Fruit fly (Drosophila melanogaster) whole organism, embryonic: ENCODE data around the gene pes.

Source experiments
- Adf1 ChIP-seq: fragments of 200-800 bp; sonication (Bioruptor generic); IDR thresholded peaks from 2 replicates; pipeline ENCODE4 v1.3.6; 2022; ENCODE audit warnings: missing biosample characterization, missing genetic modification characterization
- Asciz ChIP-seq: fragments of 200-800 bp; sonication (Bioruptor generic); optimal IDR thresholded peaks from 2 replicates; lab custom pipeline; 2017; ENCODE audit warnings: missing biosample characterization, mild to moderate bottlenecking, missing genetic modification characterization, missing genetic modification reagents
- Atf6 ChIP-seq: fragments of 200-800 bp; sonication (Bioruptor generic); IDR thresholded peaks from 2 replicates; pipeline ENCODE4 v1.3.6; 2022; ENCODE audit warnings: missing biosample characterization, missing genetic modification characterization
- BtbVII ChIP-seq: fragments of 200-800 bp; sonication (Bioruptor generic); optimal IDR thresholded peaks from 3 replicates; lab custom pipeline; 2017; ENCODE audit warnings: missing biosample characterization, mild to moderate bottlenecking, missing genetic modification characterization
- Bteb2 ChIP-seq: fragments of 200-800 bp; sonication (Bioruptor generic); optimal IDR thresholded peaks from 2 replicates; lab custom pipeline; 2016; ENCODE audit warnings: missing biosample characterization, missing genetic modification characterization
- CG11247 ChIP-seq: fragments of 200-800 bp; sonication (Bioruptor generic); IDR thresholded peaks from 2 replicates; pipeline ENCODE4 v1.3.6; 2022; ENCODE audit warnings: missing biosample characterization, missing genetic modification characterization
- CG12104 ChIP-seq: fragments of 200-800 bp; sonication (Bioruptor generic); optimal IDR thresholded peaks from 3 replicates; lab custom pipeline; 2016; ENCODE audit warnings: missing biosample characterization, missing genetic modification characterization
- CG12769 ChIP-seq: fragments of 200-800 bp; sonication (Bioruptor generic); optimal IDR thresholded peaks from 2 replicates; lab custom pipeline; 2019; ENCODE audit warnings: missing biosample characterization, mild to moderate bottlenecking, missing genetic modification characterization, moderate library complexity
- CG13424 ChIP-seq: fragments of 200-800 bp; sonication (Bioruptor generic); optimal IDR thresholded peaks from 2 replicates; lab custom pipeline; 2019; ENCODE audit warnings: missing biosample characterization, mild to moderate bottlenecking, missing genetic modification characterization, moderate library complexity
- CG14441 ChIP-seq: fragments of 200-800 bp; sonication (Bioruptor generic); IDR thresholded peaks from 2 replicates; pipeline ENCODE4 v1.3.6; 2022; ENCODE audit warnings: missing biosample characterization, missing genetic modification characterization
- CG14710 ChIP-seq: fragments of 200-800 bp; sonication (Bioruptor generic); optimal IDR thresholded peaks from 3 replicates; lab custom pipeline; 2019; ENCODE audit warnings: missing biosample characterization, mild to moderate bottlenecking, missing genetic modification characterization, moderate library complexity
- CG2129 ChIP-seq: fragments of 200-800 bp; sonication (Bioruptor generic); IDR thresholded peaks from 2 replicates; pipeline ENCODE4 v1.3.6; 2022; ENCODE audit warnings: missing biosample characterization, missing genetic modification characterization; ENCODE audit not compliant: partially characterized antibody
- CG31224 ChIP-seq: fragments of 200-800 bp; sonication (Bioruptor generic); IDR thresholded peaks from 2 replicates; pipeline ENCODE4 v1.3.6; 2022; ENCODE audit warnings: missing biosample characterization, missing genetic modification characterization
- CG33213 ChIP-seq: fragments of 200-800 bp; sonication (Bioruptor generic); optimal IDR thresholded peaks from 3 replicates; lab custom pipeline; 2016; ENCODE audit warnings: missing biosample characterization, missing genetic modification characterization
- CG34376 ChIP-seq: fragments of 200-800 bp; sonication (Bioruptor generic); optimal IDR thresholded peaks from 2 replicates; lab custom pipeline; 2018; ENCODE audit warnings: missing biosample characterization, mild to moderate bottlenecking, missing genetic modification characterization
- CG4820 ChIP-seq: fragments of 200-800 bp; sonication (Bioruptor generic); optimal IDR thresholded peaks from 3 replicates; lab custom pipeline; 2016; ENCODE audit warnings: missing biosample characterization, missing genetic modification characterization
- CG6175 ChIP-seq: fragments of 200-800 bp; sonication (Bioruptor generic); IDR thresholded peaks from 3 replicates; pipeline ENCODE4 v1.3.6; 2022; ENCODE audit warnings: missing biosample characterization, missing genetic modification characterization
- CG7372 ChIP-seq: fragments of 200-800 bp; sonication (Bioruptor generic); IDR thresholded peaks from 2 replicates; pipeline ENCODE4 v1.3.6; 2022; ENCODE audit warnings: missing biosample characterization, missing genetic modification characterization
- CG9932 ChIP-seq: fragments of 200-800 bp; sonication (Bioruptor generic); IDR thresholded peaks from 2 replicates; pipeline ENCODE4 v1.3.6; 2022; ENCODE audit warnings: missing biosample characterization, missing genetic modification characterization
- Chrac-16 ChIP-seq: fragments of 200-800 bp; sonication (Bioruptor generic); optimal IDR thresholded peaks from 3 replicates; lab custom pipeline; 2016; ENCODE audit warnings: missing biosample characterization, missing genetic modification characterization
- CkIIα-i1 ChIP-seq: fragments of 200-800 bp; sonication (Bioruptor generic); IDR thresholded peaks from 2 replicates; pipeline ENCODE4 v1.3.6; 2022; ENCODE audit warnings: missing biosample characterization, missing genetic modification characterization
- CoRest ChIP-seq: fragments of 200-800 bp; sonication (Bioruptor generic); optimal IDR thresholded peaks from 3 replicates; lab custom pipeline; 2018; ENCODE audit warnings: missing biosample characterization, mild to moderate bottlenecking, missing genetic modification characterization, moderate library complexity
- CrebB ChIP-seq: fragments of 200-800 bp; sonication (Bioruptor generic); optimal IDR thresholded peaks from 3 replicates; lab custom pipeline; 2018; ENCODE audit warnings: missing biosample characterization, mild to moderate bottlenecking, missing genetic modification characterization
- Elba2 ChIP-seq: fragments of 200-800 bp; sonication (Bioruptor generic); optimal IDR thresholded peaks from 3 replicates; lab custom pipeline; 2016; ENCODE audit warnings: missing biosample characterization, missing genetic modification characterization
- Gug ChIP-seq: fragments of 200-800 bp; sonication (Bioruptor generic); IDR thresholded peaks from 4 replicates; pipeline ENCODE4 v1.3.6; 2022; ENCODE audit warnings: missing biosample characterization, missing genetic modification characterization
- HLH54F ChIP-seq: fragments of 200-800 bp; sonication (Bioruptor generic); optimal IDR thresholded peaks from 3 replicates; lab custom pipeline; 2016; ENCODE audit warnings: missing biosample characterization, missing genetic modification characterization
- Hr39 ChIP-seq: fragments of >200 bp; optimal IDR thresholded peaks from 2 replicates; lab custom pipeline; 2017
- Hsf ChIP-seq: fragments of 200-800 bp; sonication (Bioruptor generic); optimal IDR thresholded peaks from 3 replicates; lab custom pipeline; 2016; ENCODE audit warnings: missing biosample characterization, missing genetic modification characterization
- Oli ChIP-seq: fragments of 200-800 bp; sonication (Bioruptor generic); optimal IDR thresholded peaks from 2 replicates; lab custom pipeline; 2018; ENCODE audit warnings: missing biosample characterization, mild to moderate bottlenecking, missing genetic modification characterization, moderate library complexity
- Xrp1 ChIP-seq: fragments of 200-800 bp; sonication (Bioruptor generic); IDR thresholded peaks from 2 replicates; pipeline ENCODE4 v1.3.6; 2022; ENCODE audit warnings: missing biosample characterization, missing genetic modification characterization
- bowl ChIP-seq: fragments of 200-800 bp; sonication (Bioruptor generic); IDR thresholded peaks from 2 replicates; pipeline ENCODE4 v1.3.6; 2022; ENCODE audit warnings: missing biosample characterization, missing genetic modification characterization
- cwo ChIP-seq: fragments of 200-800 bp; sonication (Bioruptor generic); optimal IDR thresholded peaks from 3 replicates; lab custom pipeline; 2017; ENCODE audit warnings: missing biosample characterization, missing genetic modification characterization, mild to moderate bottlenecking, moderate library complexity, missing genetic modification reagents
- dm ChIP-seq: fragments of 200-800 bp; sonication (Bioruptor generic); optimal IDR thresholded peaks from 3 replicates; lab custom pipeline; 2016; ENCODE audit warnings: missing biosample characterization, missing genetic modification characterization
- fu2 ChIP-seq: fragments of 200-800 bp; sonication (Bioruptor generic); optimal IDR thresholded peaks from 2 replicates; lab custom pipeline; 2016; ENCODE audit warnings: missing biosample characterization, missing genetic modification characterization
- jing ChIP-seq: fragments of 200-800 bp; sonication (Bioruptor generic); optimal IDR thresholded peaks from 2 replicates; lab custom pipeline; 2018; ENCODE audit warnings: missing biosample characterization, mild to moderate bottlenecking, missing genetic modification characterization
- kah ChIP-seq: fragments of 200-800 bp; sonication (Bioruptor generic); optimal IDR thresholded peaks from 2 replicates; lab custom pipeline; 2018; ENCODE audit warnings: missing biosample characterization, mild to moderate bottlenecking, missing genetic modification characterization
- kni ChIP-seq: fragments of 200-800 bp; sonication (Bioruptor generic); optimal IDR thresholded peaks from 3 replicates; lab custom pipeline; 2017; ENCODE audit warnings: mild to moderate bottlenecking, missing biosample characterization, missing genetic modification reagents, missing genetic modification characterization
- lbe ChIP-seq: fragments of 200-800 bp; sonication (Bioruptor generic); optimal IDR thresholded peaks from 2 replicates; lab custom pipeline; 2016; ENCODE audit warnings: missing biosample characterization, mild to moderate bottlenecking, missing genetic modification characterization
- pb ChIP-seq: fragments of 200-800 bp; sonication (Bioruptor generic); optimal IDR thresholded peaks from 3 replicates; lab custom pipeline; 2016; ENCODE audit warnings: missing biosample characterization, missing genetic modification characterization
- pho ChIP-seq: fragments of 200-800 bp; sonication (Bioruptor generic); optimal IDR thresholded peaks from 2 replicates; lab custom pipeline; 2016; ENCODE audit warnings: missing biosample characterization, missing genetic modification characterization
- prd ChIP-seq, 3 experiments: fragments of >200 bp in 2 of 3; fragments of 200-800 bp in 1 of 3; sonication (Bioruptor generic) in 1 of 3; optimal IDR thresholded peaks in 2 of 3; IDR thresholded peaks in 1 of 3; 2 replicates in 2 of 3; 3 replicates in 1 of 3; pipeline versions ENCODE4 v1.3.6 to Lab custom; 2017 to 2022; ENCODE audit warnings: missing biosample characterization in 1 of 3, missing genetic modification characterization in 1 of 3
- run ChIP-seq: fragments of 200-800 bp; sonication (Bioruptor generic); optimal IDR thresholded peaks from 3 replicates; lab custom pipeline; 2018; ENCODE audit warnings: missing biosample characterization, mild to moderate bottlenecking, missing genetic modification characterization
- sim ChIP-seq: fragments of 200-800 bp; sonication (Bioruptor generic); IDR thresholded peaks from 2 replicates; pipeline ENCODE4 v1.3.6; 2022; ENCODE audit warnings: missing biosample characterization, missing genetic modification characterization
- slou ChIP-seq: fragments of 200-800 bp; sonication (Bioruptor generic); optimal IDR thresholded peaks from 3 replicates; lab custom pipeline; 2016; ENCODE audit warnings: missing biosample characterization, missing genetic modification characterization
- toy ChIP-seq: fragments of 200-800 bp; sonication (Bioruptor generic); IDR thresholded peaks from 2 replicates; pipeline ENCODE4 v1.3.6; 2022; ENCODE audit warnings: missing biosample characterization, missing genetic modification characterization
- ttk ChIP-seq: fragments of 200-800 bp; sonication (Bioruptor generic); IDR thresholded peaks from 2 replicates; pipeline ENCODE4 v2.1.2; 2022; ENCODE audit warnings: missing biosample characterization, missing genetic modification characterization
- tup ChIP-seq: fragments of 200-800 bp; sonication (Bioruptor generic); optimal IDR thresholded peaks from 2 replicates; lab custom pipeline; 2016; ENCODE audit warnings: missing biosample characterization, mild to moderate bottlenecking, missing genetic modification characterization, moderate library complexity
- tx ChIP-seq: fragments of 200-800 bp; sonication (Bioruptor generic); optimal IDR thresholded peaks from 2 replicates; lab custom pipeline; 2016; ENCODE audit warnings: missing biosample characterization, missing genetic modification characterization
- unpg ChIP-seq: fragments of 200-800 bp; sonication (Bioruptor generic); optimal IDR thresholded peaks from 3 replicates; lab custom pipeline; 2018; ENCODE audit warnings: missing biosample characterization, mild to moderate bottlenecking, missing genetic modification characterization, moderate library complexity
- vvl ChIP-seq: fragments of 200-800 bp; sonication (Bioruptor generic); IDR thresholded peaks from 2 replicates; pipeline ENCODE4 v1.3.6; 2022; ENCODE audit warnings: missing biosample characterization, missing genetic modification characterization
- zfh1 ChIP-seq: fragments of 200-800 bp; sonication (Bioruptor generic); IDR thresholded peaks from 3 replicates; pipeline ENCODE4 v1.3.6; 2022; ENCODE audit warnings: missing biosample characterization, missing genetic modification characterization

pes gene

DNA sequence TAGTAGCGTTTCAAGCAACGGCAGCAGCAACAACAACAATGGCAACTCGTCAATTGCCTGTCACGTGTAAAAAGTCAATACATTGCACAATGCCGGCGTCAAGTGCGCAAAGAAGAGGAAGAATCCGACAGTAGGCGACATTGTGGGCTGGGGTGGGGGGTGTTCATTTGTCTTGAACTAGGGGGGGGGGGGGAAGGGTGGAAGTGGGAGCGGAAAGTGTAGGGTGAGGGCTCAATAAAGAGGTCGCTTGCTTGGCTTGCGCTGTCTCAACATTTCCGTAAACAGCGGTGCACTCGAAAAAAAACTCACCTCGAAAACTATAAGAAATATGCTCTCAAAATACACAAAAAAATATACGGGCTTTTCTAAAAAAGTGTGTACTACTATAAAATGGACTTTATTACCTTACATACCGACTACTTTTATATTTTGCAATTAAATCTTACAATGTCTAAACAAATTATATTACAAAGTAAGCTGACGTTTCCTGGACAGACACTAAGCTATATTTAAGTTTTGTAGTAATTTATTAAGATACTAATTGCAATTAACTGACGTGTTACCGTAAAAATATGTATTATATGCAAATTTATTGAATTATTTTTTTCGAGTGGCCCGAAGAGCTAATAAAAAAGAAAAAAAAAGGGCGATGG is 28.1 kb downstream of the pes start:
- TF ChIP-seq CG14710 (tag; lab: Kevin White, UChicago) (peak; percentile 55), Gug (GFP tag; lab: Robert Waterston, UW) (no peak), CG33213 (GFP tag; lab: Kevin White, UChicago) (no peak), Adf1 (no peak), Asciz (GFP tag; lab: Kevin White, UChicago) (peak; percentile 51), pho (GFP tag; lab: Kevin White, UChicago) (no peak), bowl (GFP tag; lab: Robert Waterston, UW) (no peak), tup (GFP tag; lab: Kevin White, UChicago) (no peak), sim (no peak), lbe (no peak), Oli (tag; lab: Kevin White, UChicago) (peak; percentile 46), CG4820 (GFP tag; lab: Kevin White, UChicago) (peak; percentile 19), Chrac-16 (no peak), Bteb2 (GFP tag; lab: Kevin White, UChicago) (no peak), kah (GFP tag; lab: Kevin White, UChicago) (no peak), prd (optimal IDR thresholded peaks at IDR 0.05; lab: Kevin White, UChicago) (no peak), prd (GFP tag; IDR thresholded peaks at IDR 0.05; lab: Robert Waterston, UW) (no peak), zfh1 (GFP tag; lab: Robert Waterston, UW) (no peak), CG11247 (GFP tag; lab: Robert Waterston, UW) (no peak), toy (GFP tag; lab: Robert Waterston, UW) (no peak), Hsf (GFP tag; lab: Kevin White, UChicago) (no peak), CG13424 (tag; lab: Kevin White, UChicago) (peak; percentile 22), fu2 (GFP tag; lab: Kevin White, UChicago) (no peak), vvl (no peak), CG14441 (GFP tag; lab: Robert Waterston, UW) (no peak), slou (no peak), BtbVII (no peak), cwo (peak; percentile 43), dm (GFP tag; lab: Kevin White, UChicago) (no peak), CoRest (tag; lab: Kevin White, UChicago) (peak; percentile 44), kni (GFP tag; lab: Kevin White, UChicago) (peak; percentile 6), Elba2 (GFP tag; lab: Kevin White, UChicago) (no peak), Atf6 (GFP tag; lab: Robert Waterston, UW) (no peak), ttk (GFP tag; lab: Robert Waterston, UW) (0 out of 2 replicates have a peak, but pooled peaks have one; percentile 6), CG31224 (GFP tag; lab: Robert Waterston, UW) (no peak), CG12104 (GFP tag; lab: Kevin White, UChicago) (no peak), CG7372 (GFP tag; lab: Robert Waterston, UW) (no peak), Xrp1 (peak; percentile 30; the same call in 1 of the 2 replicates), CrebB (no peak), CG12769 (tag; lab: Kevin White, UChicago) (no peak), unpg (GFP tag; lab: Kevin White, UChicago) (peak; percentile 35), CkIIα-i1 (GFP tag; lab: Robert Waterston, UW) (no peak), CG34376 (GFP tag; lab: Kevin White, UChicago) (no peak), Hr39 (lab: Kevin White, UChicago) (no peak), CG9932 (GFP tag; lab: Robert Waterston, UW) (no peak), tx (no peak), CG6175 (GFP tag; lab: Robert Waterston, UW) (0 out of 3 replicates have a peak, but pooled peaks have one; percentile 23), HLH54F (GFP tag; lab: Kevin White, UChicago) (no peak), pb (no peak), CG2129 (GFP tag; lab: Robert Waterston, UW) (no peak), run (tag; lab: Kevin White, UChicago) (no peak), jing (no peak)
